Worm (Caenorhabditis elegans): ENCODE results near the gene F13H8.2.

DNA sequence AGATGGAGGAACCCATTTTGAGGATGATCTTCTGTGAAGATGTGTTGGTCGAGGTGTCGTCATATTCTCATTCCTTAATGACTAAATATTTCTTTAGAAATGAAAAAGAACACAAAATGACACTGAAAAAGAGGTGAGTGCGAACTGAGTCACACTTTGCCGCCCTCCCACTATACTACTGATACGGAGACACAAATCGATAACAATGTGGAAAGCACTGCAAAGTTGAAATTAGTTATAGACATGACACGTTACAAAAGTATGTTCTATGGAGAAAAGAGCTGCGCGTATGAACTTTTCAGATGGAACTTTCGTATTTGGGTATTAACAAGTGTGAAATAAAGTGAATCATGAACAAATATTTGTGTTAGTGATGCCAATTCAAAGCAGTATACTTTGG lies 26.0 kb upstream of the F13H8.2 start, which contains the start of gene tat-4:
- TF ChIP-seq him-1 (tag; optimal IDR thresholded peaks at IDR 0.05) (no peak), W03F9.2 (tag; optimal IDR thresholded peaks at IDR 0.05) (no peak)

All from whole organism, L4/young adult.